Fruit fly (Drosophila melanogaster) whole organism, embryonic: ENCODE measurements around the gene comm.

ENCODE experiments used
- CG10321 ChIP-seq: fragments of 200-800 bp; sonication (Bioruptor generic); IDR thresholded peaks from 2 replicates; pipeline ENCODE4 v1.3.6; 2022; ENCODE audit warnings: missing biosample characterization, missing genetic modification characterization
- CG11093 ChIP-seq: fragments of 200-800 bp; sonication (Bioruptor generic); IDR thresholded peaks from 3 replicates; pipeline ENCODE4 v1.3.6; 2022; ENCODE audit warnings: missing biosample characterization, missing genetic modification characterization
- CG11560 ChIP-seq: fragments of 200-800 bp; sonication (Bioruptor generic); IDR thresholded peaks from 3 replicates; pipeline ENCODE4 v1.3.6; 2022; ENCODE audit warnings: missing biosample characterization, missing genetic modification characterization
- CG13123 ChIP-seq: fragments of 200-800 bp; sonication (Bioruptor generic); optimal IDR thresholded peaks from 2 replicates; lab custom pipeline; 2016; ENCODE audit warnings: missing biosample characterization, missing genetic modification characterization
- CG14441 ChIP-seq: fragments of 200-800 bp; sonication (Bioruptor generic); IDR thresholded peaks from 2 replicates; pipeline ENCODE4 v1.3.6; 2022; ENCODE audit warnings: missing biosample characterization, missing genetic modification characterization
- CG15011 ChIP-seq: fragments of 200-800 bp; sonication (Bioruptor generic); optimal IDR thresholded peaks from 3 replicates; lab custom pipeline; 2018; ENCODE audit warnings: missing biosample characterization, mild to moderate bottlenecking, missing genetic modification characterization
- CG1647 ChIP-seq: fragments of 200-800 bp; sonication (Bioruptor generic); optimal IDR thresholded peaks from 3 replicates; lab custom pipeline; 2016; ENCODE audit warnings: missing biosample characterization, missing genetic modification characterization
- CG2199 ChIP-seq: fragments of 200-800 bp; sonication (Bioruptor generic); IDR thresholded peaks from 3 replicates; pipeline ENCODE4 v1.3.6; 2022; ENCODE audit warnings: missing biosample characterization, missing genetic modification characterization
- CG30403 ChIP-seq: fragments of 200-800 bp; sonication (Bioruptor generic); optimal IDR thresholded peaks from 3 replicates; lab custom pipeline; 2016; ENCODE audit warnings: missing biosample characterization, missing genetic modification characterization
- CG3281 ChIP-seq: fragments of 200-800 bp; sonication (Bioruptor generic); optimal IDR thresholded peaks from 3 replicates; lab custom pipeline; 2017; ENCODE audit warnings: missing biosample characterization, mild to moderate bottlenecking, missing genetic modification characterization
- CG7556 ChIP-seq: fragments of 200-800 bp; sonication (Bioruptor generic); optimal IDR thresholded peaks from 2 replicates; lab custom pipeline; 2017; ENCODE audit warnings: missing biosample characterization, mild to moderate bottlenecking, missing genetic modification characterization
- CG9727 ChIP-seq: fragments of 200-800 bp; sonication (Bioruptor generic); optimal IDR thresholded peaks from 3 replicates; lab custom pipeline; 2017; ENCODE audit warnings: missing biosample characterization, mild to moderate bottlenecking, missing genetic modification characterization
- CG9932 ChIP-seq: fragments of 200-800 bp; sonication (Bioruptor generic); IDR thresholded peaks from 2 replicates; pipeline ENCODE4 v1.3.6; 2022; ENCODE audit warnings: missing biosample characterization, missing genetic modification characterization
- D19A ChIP-seq: fragments of 200-800 bp; optimal IDR thresholded peaks from 3 replicates; lab custom pipeline; 2019; ENCODE audit warnings: missing biosample characterization, mild to moderate bottlenecking, missing genetic modification characterization, moderate library complexity
- Dfd ChIP-seq, 2 experiments: fragments of >200 bp; optimal IDR thresholded peaks; 2 replicates each; lab custom pipeline; 2017; ENCODE audit warnings: missing biosample characterization in 2 of 2, missing genetic modification characterization in 2 of 2
- Elba2 ChIP-seq: fragments of 200-800 bp; sonication (Bioruptor generic); optimal IDR thresholded peaks from 3 replicates; lab custom pipeline; 2016; ENCODE audit warnings: missing biosample characterization, missing genetic modification characterization
- Fer2 ChIP-seq: fragments of 200-800 bp; sonication (Bioruptor generic); optimal IDR thresholded peaks from 2 replicates; lab custom pipeline; 2018; ENCODE audit warnings: missing biosample characterization, mild to moderate bottlenecking, missing genetic modification characterization, moderate library complexity
- Hey ChIP-seq: fragments of 200-800 bp; sonication (Bioruptor generic); optimal IDR thresholded peaks from 3 replicates; lab custom pipeline; 2018; ENCODE audit warnings: missing biosample characterization, mild to moderate bottlenecking, missing genetic modification characterization
- Hr78 ChIP-seq, 2 experiments: fragments of 200-800 bp in 1 of 2; fragments of >200 bp in 1 of 2; sonication (Bioruptor generic) in 1 of 2; optimal IDR thresholded peaks; 2 replicates each; lab custom pipeline; 2017 to 2019; ENCODE audit warnings: missing biosample characterization in 2 of 2, missing genetic modification characterization in 2 of 2, mild to moderate bottlenecking in 1 of 2, moderate library complexity in 1 of 2
- Mrtf ChIP-seq: fragments of 200-800 bp; sonication (Bioruptor generic); IDR thresholded peaks from 3 replicates; pipeline ENCODE4 v1.3.6; 2022; ENCODE audit warnings: missing biosample characterization, missing genetic modification characterization
- Oli ChIP-seq: fragments of 200-800 bp; sonication (Bioruptor generic); optimal IDR thresholded peaks from 2 replicates; lab custom pipeline; 2018; ENCODE audit warnings: missing biosample characterization, mild to moderate bottlenecking, missing genetic modification characterization, moderate library complexity
- Opbp ChIP-seq: fragments of 200-800 bp; sonication (Bioruptor generic); IDR thresholded peaks from 3 replicates; pipeline ENCODE4 v1.3.6; 2022; ENCODE audit warnings: missing biosample characterization, missing genetic modification characterization; ENCODE audit not compliant: partially characterized antibody
- Optix ChIP-seq: fragments of 200-800 bp; sonication (Bioruptor generic); IDR thresholded peaks from 3 replicates; pipeline ENCODE4 v1.3.6; 2022; ENCODE audit warnings: missing biosample characterization, missing genetic modification characterization
- Pdp1 ChIP-seq, 2 experiments: fragments of 200-800 bp; sonication (Bioruptor generic); optimal IDR thresholded peaks; 3 replicates each; lab custom pipeline; 2016; ENCODE audit warnings: missing biosample characterization in 2 of 2, missing genetic modification characterization in 2 of 2, mild to moderate bottlenecking in 1 of 2, moderate library complexity in 1 of 2
- Ptx1 ChIP-seq: fragments of 200-800 bp; sonication (Bioruptor generic); IDR thresholded peaks from 2 replicates; pipeline ENCODE4 v1.3.6; 2022; ENCODE audit warnings: missing biosample characterization, missing genetic modification characterization
- Rx ChIP-seq: fragments of 200-800 bp; sonication (Bioruptor generic); IDR thresholded peaks from 2 replicates; pipeline ENCODE4 v1.3.6; 2022; ENCODE audit warnings: missing biosample characterization, missing genetic modification characterization
- Scr ChIP-seq: fragments of 200-800 bp; sonication (Bioruptor generic); IDR thresholded peaks from 2 replicates; pipeline ENCODE4 v1.3.6; 2022; ENCODE audit warnings: missing biosample characterization, missing genetic modification characterization; ENCODE audit not compliant: partially characterized antibody
- Ssrp ChIP-seq: fragments of 200-800 bp; sonication (Bioruptor generic); optimal IDR thresholded peaks from 2 replicates; lab custom pipeline; 2018; ENCODE audit warnings: missing biosample characterization, mild to moderate bottlenecking, missing genetic modification characterization, moderate library complexity
- Taf1 ChIP-seq: fragments of 200-800 bp; sonication (Bioruptor generic); IDR thresholded peaks from 2 replicates; pipeline ENCODE4 v1.3.6; 2022; ENCODE audit warnings: missing biosample characterization, missing genetic modification characterization
- Usf ChIP-seq: fragments of 200-800 bp; sonication (Bioruptor generic); optimal IDR thresholded peaks from 2 replicates; lab custom pipeline; 2017; ENCODE audit warnings: missing genotype, missing biosample characterization, missing genetic modification characterization
- YL-1 ChIP-seq: fragments of 200-800 bp; sonication (Bioruptor generic); optimal IDR thresholded peaks from 3 replicates; lab custom pipeline; 2017; ENCODE audit warnings: missing biosample characterization, mild to moderate bottlenecking, missing genetic modification characterization
- br ChIP-seq: fragments of >200 bp; optimal IDR thresholded peaks from 2 replicates; lab custom pipeline; 2017
- bsh ChIP-seq, 2 experiments: fragments of 200-800 bp; sonication (Bioruptor generic); optimal IDR thresholded peaks; 2 replicates each; lab custom pipeline; 2017 to 2018; ENCODE audit warnings: mild to moderate bottlenecking in 2 of 2, missing biosample characterization in 2 of 2, missing genetic modification characterization in 2 of 2, moderate library complexity in 1 of 2
- chn ChIP-seq: fragments of 200-800 bp; sonication (Bioruptor generic); optimal IDR thresholded peaks from 2 replicates; lab custom pipeline; 2016; ENCODE audit warnings: missing biosample characterization, missing genetic modification characterization
- disco-r ChIP-seq: fragments of 200-800 bp; sonication (Bioruptor generic); optimal IDR thresholded peaks from 2 replicates; lab custom pipeline; 2016; ENCODE audit warnings: missing biosample characterization, missing genetic modification characterization
- grn ChIP-seq: fragments of 200-800 bp; sonication (Bioruptor generic); optimal IDR thresholded peaks from 3 replicates; lab custom pipeline; 2017; ENCODE audit warnings: missing biosample characterization, missing genetic modification characterization
- hkb ChIP-seq, 2 experiments: fragments of 200-800 bp in 1 of 2; fragments of >200 bp in 1 of 2; sonication (Bioruptor generic) in 1 of 2; IDR thresholded peaks in 1 of 2; optimal IDR thresholded peaks in 1 of 2; 2 replicates each; pipeline versions ENCODE4 v1.3.6 to Lab custom; 2017 to 2022; ENCODE audit warnings: missing biosample characterization in 1 of 2, missing genetic modification characterization in 1 of 2
- kah ChIP-seq: fragments of 200-800 bp; sonication (Bioruptor generic); optimal IDR thresholded peaks from 2 replicates; lab custom pipeline; 2018; ENCODE audit warnings: missing biosample characterization, mild to moderate bottlenecking, missing genetic modification characterization
- lab ChIP-seq: fragments of 200-800 bp; sonication (Bioruptor generic); optimal IDR thresholded peaks from 3 replicates; lab custom pipeline; 2017; ENCODE audit warnings: missing biosample characterization, missing genetic modification characterization, mild to moderate bottlenecking, moderate library complexity, missing genetic modification reagents
- oc ChIP-seq: fragments of 200-800 bp; sonication (Bioruptor generic); optimal IDR thresholded peaks from 2 replicates; lab custom pipeline; 2018; ENCODE audit warnings: missing biosample characterization, mild to moderate bottlenecking, missing genetic modification characterization, moderate library complexity
- peb ChIP-seq: fragments of 200-800 bp; sonication (Bioruptor generic); IDR thresholded peaks from 2 replicates; pipeline ENCODE4 v1.3.6; 2022; ENCODE audit warnings: missing biosample characterization, missing genetic modification characterization
- sim ChIP-seq: fragments of 200-800 bp; sonication (Bioruptor generic); IDR thresholded peaks from 2 replicates; pipeline ENCODE4 v1.3.6; 2022; ENCODE audit warnings: missing biosample characterization, missing genetic modification characterization
- sqz ChIP-seq: fragments of 200-800 bp; sonication (Bioruptor generic); optimal IDR thresholded peaks from 3 replicates; lab custom pipeline; 2018; ENCODE audit warnings: missing biosample characterization, mild to moderate bottlenecking, missing genetic modification characterization
- sr ChIP-seq: fragments of 200-800 bp; sonication (Bioruptor generic); IDR thresholded peaks from 3 replicates; pipeline ENCODE4 v1.3.6; 2022; ENCODE audit warnings: missing biosample characterization, missing genetic modification characterization
- ssp ChIP-seq: fragments of 200-800 bp; sonication (Bioruptor generic); IDR thresholded peaks from 2 replicates; pipeline ENCODE4 v1.3.6; 2022; ENCODE audit warnings: missing biosample characterization, missing genetic modification characterization
- vfl ChIP-seq: fragments of 200-800 bp; sonication (Bioruptor generic); optimal IDR thresholded peaks from 2 replicates; lab custom pipeline; 2016; ENCODE audit warnings: missing biosample characterization, missing genetic modification characterization
- zen ChIP-seq: fragments of 200-800 bp; sonication (Bioruptor generic); optimal IDR thresholded peaks from 3 replicates; lab custom pipeline; 2018; ENCODE audit warnings: missing biosample characterization, mild to moderate bottlenecking, missing genetic modification characterization, moderate library complexity

The comm gene

DNA sequence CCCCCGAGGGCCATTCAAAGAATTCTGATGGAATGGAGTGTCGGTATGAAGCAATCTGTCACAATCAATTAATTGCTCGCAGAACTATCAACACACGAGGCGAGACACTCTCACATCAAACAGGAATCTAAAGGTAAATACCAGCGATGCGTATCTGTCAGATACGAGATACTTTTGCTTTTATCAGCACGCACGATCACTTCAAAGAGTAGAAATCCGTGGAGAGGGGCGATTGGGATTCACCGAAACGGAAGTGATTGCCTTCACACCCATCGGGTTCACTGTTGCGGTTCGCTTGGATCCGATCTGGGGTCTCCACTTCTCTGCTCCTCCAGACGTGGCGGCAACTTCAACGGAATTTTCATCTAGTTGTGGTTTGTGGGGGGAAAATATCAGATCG lies 26.9 kb upstream of the comm start (continued):
- TF ChIP-seq sqz (GFP tag; lab: Kevin White, UChicago): no peak
- TF ChIP-seq CG11093 (GFP tag; lab: Robert Waterston, UW): no peak
- no peak for TF ChIP-seq vfl
- peak in 1 of 2 experiments; percentile 8 for TF ChIP-seq Hr78 (GFP tag; optimal IDR thresholded peaks at IDR 0.05; lab: Kevin White, UChicago)
- no peak for TF ChIP-seq Dfd (GFP tag; optimal IDR thresholded peaks at IDR 0.05; lab: Kevin White, UChicago)
- no peak for TF ChIP-seq lab (GFP tag; lab: Kevin White, UChicago)
- no peak for TF ChIP-seq Scr (GFP tag; lab: Robert Waterston, UW)
- TF ChIP-seq chn (GFP tag; lab: Kevin White, UChicago): no peak
- no peak for TF ChIP-seq Usf (GFP tag; lab: Kevin White, UChicago)
- 0 out of 3 replicates have a peak, but pooled peaks have one; percentile 53 for TF ChIP-seq CG2199 (GFP tag; lab: Robert Waterston, UW)
- no peak for TF ChIP-seq Taf1 (GFP tag; lab: Robert Waterston, UW)
- TF ChIP-seq ssp (GFP tag; lab: Robert Waterston, UW): no peak
- no peak for TF ChIP-seq Fer2 (tag; lab: Kevin White, UChicago)
- no peak for TF ChIP-seq Pdp1 (GFP tag; optimal IDR thresholded peaks at IDR 0.05; lab: Kevin White, UChicago)
- TF ChIP-seq grn: peak; percentile 97
- TF ChIP-seq Ssrp (tag; lab: Kevin White, UChicago): no peak
- peak; percentile 2 for TF ChIP-seq hkb (optimal IDR thresholded peaks at IDR 0.05; lab: Kevin White, UChicago)
- TF ChIP-seq hkb (GFP tag; IDR thresholded peaks at IDR 0.05; lab: Robert Waterston, UW): no peak
- TF ChIP-seq, all 482 proteins: peak for 10

DNA sequence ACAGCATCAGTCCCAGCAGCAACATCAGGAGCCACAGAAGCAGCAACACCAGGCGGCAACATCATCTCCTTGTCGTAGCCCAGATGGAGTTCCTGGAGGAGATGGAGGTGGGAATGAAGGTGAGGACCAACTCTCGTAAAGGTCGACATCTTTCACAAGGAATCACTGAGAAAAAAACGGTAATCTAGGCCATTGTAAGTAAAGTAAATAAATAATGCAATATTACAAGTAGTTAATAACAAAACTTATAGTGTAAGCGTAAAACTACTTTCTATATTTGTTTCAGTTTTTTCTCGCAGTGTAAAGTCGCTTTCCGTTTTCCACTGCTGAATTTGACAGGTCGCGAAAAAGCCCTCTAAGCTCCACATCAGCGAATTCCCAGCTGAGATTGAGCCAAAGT lies 24.6 kb upstream of the comm start:
- 0 out of 2 replicates have a peak, but pooled peaks have one; percentile 34 for TF ChIP-seq Rx (GFP tag; lab: Robert Waterston, UW)
- no peak for TF ChIP-seq CG30403 (GFP tag; lab: Kevin White, UChicago)
- TF ChIP-seq Ptx1 (GFP tag; lab: Robert Waterston, UW): no peak
- no peak for TF ChIP-seq CG10321
- TF ChIP-seq Elba2: no peak

- TF ChIP-seq CG13123: no peak
- TF ChIP-seq oc: peak; percentile 6
- TF ChIP-seq D19A: peak; percentile 44
- 0 out of 3 replicates have a peak, but pooled peaks have one; percentile 28 for TF ChIP-seq sr
- TF ChIP-seq CG14441 (GFP tag; lab: Robert Waterston, UW): 0 out of 2 replicates have a peak, but pooled peaks have one; percentile 28
These were observed 21.0 kb upstream of the comm start for dm6 chr3L:15749276-15749675.

DNA sequence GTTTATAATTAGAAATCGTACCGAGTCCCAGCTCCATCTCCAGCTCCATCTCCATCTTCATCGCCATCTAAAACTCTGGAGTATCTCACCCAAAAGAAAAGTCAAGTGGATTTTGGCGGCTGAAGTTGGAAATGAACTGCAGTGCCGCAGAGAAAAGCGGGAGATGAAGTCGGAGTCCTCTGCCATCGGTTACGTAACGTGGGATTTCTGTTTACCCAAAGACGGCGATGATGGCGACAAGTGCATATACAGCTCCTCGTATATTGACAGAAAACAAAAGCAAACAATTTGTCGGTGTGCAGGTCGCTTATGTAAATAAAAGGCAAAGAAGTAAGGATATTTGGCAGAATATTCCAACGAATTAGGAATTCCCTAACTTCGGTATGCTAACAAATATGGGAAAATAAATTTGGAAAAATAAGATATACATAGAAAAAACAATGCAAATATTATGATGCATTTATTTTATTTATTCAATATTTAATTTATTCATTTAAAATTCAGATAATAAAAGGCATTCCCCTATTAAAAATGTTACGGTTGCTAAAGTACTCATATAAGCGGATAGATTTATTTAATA lies 20.2 kb upstream of the comm start:
- TF ChIP-seq CG7556 (GFP tag; lab: Kevin White, UChicago): no peak
- TF ChIP-seq sim (GFP tag; lab: Robert Waterston, UW): no peak
- TF ChIP-seq CG15011 (GFP tag; lab: Kevin White, UChicago): no peak
- no peak for TF ChIP-seq Oli
- no peak for TF ChIP-seq YL-1 (GFP tag; lab: Kevin White, UChicago)
- TF ChIP-seq Optix (GFP tag; lab: Robert Waterston, UW): no peak
- TF ChIP-seq Opbp: no peak
- no peak for TF ChIP-seq CG11560 (tag; lab: Robert Waterston, UW)
- TF ChIP-seq Hey (tag; lab: Kevin White, UChicago): no peak
- no peak for TF ChIP-seq disco-r (GFP tag; lab: Kevin White, UChicago)
- TF ChIP-seq br (lab: Kevin White, UChicago): no peak
- TF ChIP-seq CG3281 (GFP tag; lab: Kevin White, UChicago): no peak
- TF ChIP-seq kah (GFP tag; lab: Kevin White, UChicago): no peak
- no peak for TF ChIP-seq zen (tag; lab: Kevin White, UChicago)
- no peak for TF ChIP-seq CG1647
- TF ChIP-seq Mrtf (GFP tag; lab: Robert Waterston, UW): no peak
- TF ChIP-seq bsh (GFP tag; optimal IDR thresholded peaks at IDR 0.05; lab: Kevin White, UChicago): no peak
- TF ChIP-seq CG9727 (GFP tag; lab: Kevin White, UChicago): peak; percentile 13
- TF ChIP-seq peb (GFP tag; lab: Robert Waterston, UW): no peak
- no peak for TF ChIP-seq CG9932 (GFP tag; lab: Robert Waterston, UW)
